Worm (Caenorhabditis elegans) whole organism, early embryonic: ENCODE results near the gene sri-4.

Source experiments
- B0310.2 ChIP-seq: sonication (generic microtip); optimal IDR thresholded peaks from 2 replicates; lab custom pipeline; 2016; ENCODE audit warnings: mild to moderate bottlenecking, missing genetic modification characterization, missing compliant biosample characterization
- F13C5.2 ChIP-seq: sonication (generic microtip); optimal IDR thresholded peaks from 2 replicates; lab custom pipeline; 2017; ENCODE audit warnings: mild to moderate bottlenecking, missing genetic modification characterization, inconsistent platforms, missing compliant biosample characterization
- aly-1 ChIP-seq: sonication (generic microtip); optimal IDR thresholded peaks from 2 replicates; lab custom pipeline; 2016; ENCODE audit warnings: missing genetic modification characterization, missing compliant biosample characterization
- ama-1 ChIP-seq: fragments of 150-350 bp; optimal IDR thresholded peaks from 2 replicates; lab custom pipeline; 2014
- ceh-13 ChIP-seq: fragments of 200-800 bp; sonication (Bioruptor generic); optimal IDR thresholded peaks from 2 replicates; lab custom pipeline; 2018; ENCODE audit warnings: mild to moderate bottlenecking, missing genetic modification characterization, missing compliant biosample characterization
- ceh-36 ChIP-seq: sonication (generic microtip); optimal IDR thresholded peaks from 2 replicates; lab custom pipeline; 2016; ENCODE audit warnings: missing genetic modification characterization, inconsistent platforms, missing compliant biosample characterization
- ets-7 ChIP-seq: sonication (generic microtip); optimal IDR thresholded peaks from 2 replicates; lab custom pipeline; 2016; ENCODE audit warnings: missing genotype, missing genetic modification characterization, missing compliant biosample characterization
- flt-1 ChIP-seq: fragments of 200-800 bp; sonication (Bioruptor generic); IDR thresholded peaks from 2 replicates; pipeline ENCODE4 v1.3.6; 2022; ENCODE audit warnings: missing genetic modification characterization, missing compliant biosample characterization
- hmbx-1 ChIP-seq: sonication (generic microtip); optimal IDR thresholded peaks from 2 replicates; lab custom pipeline; 2016; ENCODE audit warnings: mild to moderate bottlenecking, missing genetic modification characterization, missing compliant biosample characterization
- hmg-4 ChIP-seq: fragments of 200-800 bp; sonication (Bioruptor generic); optimal IDR thresholded peaks from 2 replicates; lab custom pipeline; 2018; ENCODE audit warnings: mild to moderate bottlenecking, missing genetic modification characterization, missing compliant biosample characterization
- hnd-1 ChIP-seq: sonication (generic microtip); optimal IDR thresholded peaks from 2 replicates; lab custom pipeline; 2016; ENCODE audit warnings: missing genetic modification characterization, missing compliant biosample characterization
- pes-1 ChIP-seq: fragments of 200-800 bp; sonication (Bioruptor generic); IDR thresholded peaks from 2 replicates; pipeline ENCODE4 v1.3.6; 2022; ENCODE audit warnings: missing genetic modification reagents, missing genetic modification characterization, missing compliant biosample characterization
- scrt-1 ChIP-seq: fragments of 200-800 bp; sonication (Bioruptor generic); IDR thresholded peaks from 2 replicates; pipeline ENCODE4 v1.3.6; 2022; ENCODE audit warnings: missing genetic modification characterization, missing compliant biosample characterization
- sea-1 ChIP-seq: fragments of 200-800 bp; sonication (Bioruptor generic); conservative IDR thresholded peaks from 2 replicates; pipeline ENCODE4 v1.3.6; 2022; ENCODE audit warnings: missing genetic modification characterization, missing compliant biosample characterization
- tbx-11 ChIP-seq: fragments of 200-800 bp; sonication (Bioruptor generic); IDR thresholded peaks from 2 replicates; pipeline ENCODE4 v1.3.6; 2022; ENCODE audit warnings: missing genetic modification characterization, missing compliant biosample characterization
- tbx-37 ChIP-seq: fragments of 200-800 bp; sonication (Bioruptor generic); conservative IDR thresholded peaks from 2 replicates; pipeline ENCODE4 v1.3.6; 2022; ENCODE audit warnings: missing genetic modification reagents, missing genetic modification characterization, missing compliant biosample characterization
- tra-4 ChIP-seq: sonication (generic microtip); optimal IDR thresholded peaks from 2 replicates; lab custom pipeline; 2017; ENCODE audit warnings: missing genetic modification characterization, missing compliant biosample characterization

sri-4 gene

DNA sequence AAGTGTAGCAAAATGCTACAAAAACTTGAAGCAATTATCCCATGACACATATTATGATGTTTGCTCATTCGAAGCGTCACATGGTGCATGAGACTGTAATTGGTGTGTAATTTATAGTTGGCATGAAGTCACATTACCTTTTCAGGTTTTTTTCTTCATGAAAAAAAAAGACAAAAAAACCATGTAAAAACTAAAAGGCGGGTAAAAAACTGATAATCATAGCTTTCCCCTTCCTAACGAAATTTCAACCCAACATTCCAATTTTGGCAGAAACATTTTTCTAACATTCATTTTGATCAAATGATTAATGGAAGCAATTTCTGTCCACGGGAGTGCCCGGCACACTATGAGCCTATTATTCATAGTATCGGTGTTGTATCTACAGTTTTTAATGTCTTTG is at the start of gene sri-4:
TSS of gene sri-4 (plus strand) at position 301 of the 400 bp plus-strand sequence.
- no peak for TF ChIP-seq tra-4
- no peak for TF ChIP-seq hmbx-1
- TF ChIP-seq sea-1 (GFP tag; lab: Robert Waterston, UW) = no peak
- no peak for TF ChIP-seq flt-1 (GFP tag; lab: Robert Waterston, UW)
- TF ChIP-seq aly-1 = no peak
- no peak for TF ChIP-seq hnd-1 (tag; lab: Kevin White, UChicago)
- no peak for TF ChIP-seq hmg-4 (GFP tag; lab: Kevin White, UChicago)
- no peak for TF ChIP-seq tbx-11 (GFP tag; lab: Robert Waterston, UW)
- no peak for TF ChIP-seq ets-7 (tag; lab: Kevin White, UChicago)
- TF ChIP-seq tbx-37 (GFP tag; lab: Robert Waterston, UW) = no peak
- no peak for TF ChIP-seq ama-1 (lab: Kevin White, UChicago)

DNA sequence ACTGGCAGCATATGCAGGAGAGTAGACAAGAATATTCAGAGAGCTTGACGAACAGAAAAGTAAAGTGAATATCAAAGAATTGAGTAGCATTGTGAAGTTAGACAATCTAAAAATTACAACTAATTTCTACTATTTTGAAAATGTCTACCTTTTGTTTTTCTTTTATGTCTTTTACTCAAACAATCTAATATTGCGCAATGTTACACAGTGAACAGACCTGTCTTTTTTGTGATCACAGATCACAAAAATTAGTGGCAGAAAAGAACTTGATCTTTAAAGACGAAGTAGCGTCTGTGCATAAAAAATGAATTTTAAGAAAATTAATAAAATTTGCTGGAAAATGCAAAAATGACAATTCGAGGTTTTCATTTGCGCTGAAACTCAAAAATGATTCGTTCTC is 49.1 kb upstream of the sri-4 start:
- TF ChIP-seq F13C5.2 (tag; lab: Kevin White, UChicago) = no peak
- TF ChIP-seq tbx-37 (GFP tag; lab: Robert Waterston, UW) = no peak
- TF ChIP-seq ets-7 (tag; lab: Kevin White, UChicago) = no peak
- no peak for TF ChIP-seq pes-1 (GFP tag; lab: Robert Waterston, UW)

DNA sequence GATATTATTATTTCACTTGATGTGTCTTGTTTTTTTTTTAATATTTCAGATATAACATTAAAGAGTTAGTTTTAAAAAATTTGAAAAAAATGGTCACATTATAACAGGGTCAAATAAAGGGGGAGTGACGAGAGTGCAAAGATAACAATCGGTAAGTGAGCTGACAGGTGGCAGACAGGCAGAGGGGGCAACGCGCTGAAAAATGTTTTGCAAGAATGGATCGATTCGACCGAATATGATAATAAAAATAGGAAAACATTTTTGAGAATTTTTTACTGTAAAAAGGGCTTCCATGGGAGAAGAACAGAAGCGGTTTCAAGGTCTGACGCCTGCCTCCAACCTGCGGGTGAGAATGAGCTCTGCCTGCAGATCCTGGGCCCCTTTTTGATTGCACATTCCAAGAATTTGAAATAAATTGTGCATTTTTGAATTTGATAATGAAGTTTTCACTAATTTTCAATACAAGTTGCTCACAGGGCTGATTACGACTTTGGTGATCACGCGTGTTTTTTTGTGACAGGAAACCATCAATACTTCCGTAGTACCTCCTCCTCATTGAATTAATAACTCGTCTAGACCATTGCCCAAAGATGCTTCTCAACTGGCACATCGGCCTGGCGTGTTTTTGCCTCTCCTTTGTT is 48.5 kb upstream of the sri-4 start, which contains the start of the genes ugt-29 and srx-5:
TSS of gene ugt-29 (minus strand) at position 101 of the 641 bp plus-strand sequence.
TSS of gene srx-5 (plus strand) at position 591 of the 641 bp plus-strand sequence.
- TF ChIP-seq tbx-37 (GFP tag; lab: Robert Waterston, UW) (no peak), sea-1 (GFP tag; lab: Robert Waterston, UW) (no peak), tra-4 (no peak), hnd-1 (tag; lab: Kevin White, UChicago) (no peak), scrt-1 (no peak)

DNA sequence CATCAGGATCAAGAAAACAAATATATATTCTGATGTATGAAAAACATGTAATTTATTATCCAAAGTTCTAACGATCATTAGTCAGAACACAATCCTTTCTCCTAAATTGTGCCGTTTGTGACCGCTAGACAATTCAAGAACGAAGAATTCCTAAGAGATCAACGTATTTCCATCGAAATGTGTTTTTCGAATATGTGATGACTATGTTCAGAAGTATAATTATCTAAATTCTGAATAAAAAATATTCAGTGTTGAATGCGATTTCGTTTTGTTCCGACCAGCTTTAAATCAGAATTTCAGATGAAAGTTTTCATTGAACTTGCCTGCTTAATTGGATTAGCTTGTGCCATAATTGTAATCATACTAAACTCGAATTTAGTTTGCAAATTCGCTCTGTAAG is 45.9 kb upstream of the sri-4 start, which contains the start of gene srbc-37:
TSS of gene srbc-37 (plus strand) at position 301 of the 400 bp plus-strand sequence.
- no peak for TF ChIP-seq scrt-1
- no peak for TF ChIP-seq hmg-4 (GFP tag; lab: Kevin White, UChicago)
- TF ChIP-seq ama-1 (lab: Kevin White, UChicago) = no peak
- TF ChIP-seq B0310.2 (tag; lab: Kevin White, UChicago) = no peak
- no peak for TF ChIP-seq tbx-37 (GFP tag; lab: Robert Waterston, UW)
- TF ChIP-seq ets-7 (tag; lab: Kevin White, UChicago) = no peak
- TF ChIP-seq tra-4 = no peak
- TF ChIP-seq hmbx-1 = no peak
- TF ChIP-seq hnd-1 (tag; lab: Kevin White, UChicago) = no peak
- TF ChIP-seq aly-1 = no peak
- no peak for TF ChIP-seq tbx-11 (GFP tag; lab: Robert Waterston, UW)
- no peak for TF ChIP-seq ceh-36 (tag; lab: Kevin White, UChicago)
- TF ChIP-seq flt-1 (GFP tag; lab: Robert Waterston, UW) = no peak

ce11 chrV:706449-706848 is 41.7 kb upstream of the sri-4 start:
- TF ChIP-seq tbx-37 (GFP tag; lab: Robert Waterston, UW) (0 out of 2 replicates have a peak, but pooled peaks have one; percentile 4), tbx-11 (GFP tag; lab: Robert Waterston, UW) (peak; percentile 27; the same call in 1 of the 2 replicates), pes-1 (GFP tag; lab: Robert Waterston, UW) (peak; percentile 78), scrt-1 (peak; percentile 68; the same call in 1 of the 2 replicates), flt-1 (GFP tag; lab: Robert Waterston, UW) (peak; percentile 37; the same call in 1 of the 2 replicates)

- TF ChIP-seq ets-7 (tag; lab: Kevin White, UChicago) (no peak), ceh-13 (no peak), aly-1 (no peak), flt-1 (GFP tag; lab: Robert Waterston, UW) (no peak), tbx-11 (GFP tag; lab: Robert Waterston, UW) (no peak)
Measured at ce11 chrV:706918-707317, 41.2 kb upstream of the sri-4 start, which contains the start of gene srbc-38. Gene srbc-38 (plus strand): TSS chrV:707218.

ce11 chrV:708808-709207 is 39.3 kb upstream of the sri-4 start, which contains the start of gene srbc-39:
Gene srbc-39 (plus strand): TSS chrV:709108.
- TF ChIP-seq scrt-1 = no peak
- no peak for TF ChIP-seq ets-7 (tag; lab: Kevin White, UChicago)
- TF ChIP-seq tbx-37 (GFP tag; lab: Robert Waterston, UW) = no peak
- no peak for TF ChIP-seq ceh-13
- TF ChIP-seq hnd-1 (tag; lab: Kevin White, UChicago) = no peak
- TF ChIP-seq aly-1 = no peak
- TF ChIP-seq B0310.2 (tag; lab: Kevin White, UChicago) = no peak
- no peak for TF ChIP-seq flt-1 (GFP tag; lab: Robert Waterston, UW)

- TF ChIP-seq F13C5.2 (tag; lab: Kevin White, UChicago) = no peak
- no peak for TF ChIP-seq tbx-37 (GFP tag; lab: Robert Waterston, UW)
- no peak for TF ChIP-seq hmbx-1
- TF ChIP-seq aly-1 = no peak
- TF ChIP-seq tbx-11 (GFP tag; lab: Robert Waterston, UW) = no peak
- TF ChIP-seq hnd-1 (tag; lab: Kevin White, UChicago) = no peak
- no peak for TF ChIP-seq ceh-13
- no peak for TF ChIP-seq pes-1 (GFP tag; lab: Robert Waterston, UW)
- TF ChIP-seq ceh-36 (tag; lab: Kevin White, UChicago) = no peak
- no peak for TF ChIP-seq flt-1 (GFP tag; lab: Robert Waterston, UW)
- no peak for TF ChIP-seq ama-1 (lab: Kevin White, UChicago)
- TF ChIP-seq B0310.2 (tag; lab: Kevin White, UChicago) = no peak
- no peak for TF ChIP-seq tra-4
- TF ChIP-seq sea-1 (GFP tag; lab: Robert Waterston, UW) = no peak
- TF ChIP-seq hmg-4 (GFP tag; lab: Kevin White, UChicago) = no peak
- TF ChIP-seq ets-7 (tag; lab: Kevin White, UChicago) = no peak
Measured at ce11 chrV:712882-713281, 35.3 kb upstream of the sri-4 start, which contains the start of gene cyp-33C11. Gene cyp-33C11 (minus strand): TSS chrV:712982.
